Worm (Caenorhabditis elegans) whole organism, mixed stage, embryonic: ENCODE results near the gene agt-2.

Experiments used
- ceh-43 ChIP-seq: fragments of 200-800 bp; sonication (Bioruptor generic); optimal IDR thresholded peaks from 2 replicates; lab custom pipeline; 2018; ENCODE audit warnings: mild to moderate bottlenecking, missing genetic modification characterization, moderate library complexity, missing compliant biosample characterization
- elt-3 ChIP-seq: fragments of 150-350 bp; optimal IDR thresholded peaks from 2 replicates; lab custom pipeline; 2014; ENCODE audit warnings: missing biosample characterization, missing genetic modification characterization
- lin-13 ChIP-seq: fragments of 150-350 bp; optimal IDR thresholded peaks from 2 replicates; lab custom pipeline; 2014; ENCODE audit warnings: missing biosample characterization, missing genetic modification characterization
- lsy-2 ChIP-seq: fragments of 150-350 bp; optimal IDR thresholded peaks from 2 replicates; lab custom pipeline; 2014; ENCODE audit warnings: missing biosample characterization, missing genetic modification characterization
- mab-5 ChIP-seq: fragments of 150-350 bp; optimal IDR thresholded peaks from 2 replicates; lab custom pipeline; 2014; ENCODE audit warnings: missing biosample characterization, missing genetic modification characterization
- pha-4 ChIP-seq: fragments of 150-350 bp; optimal IDR thresholded peaks from 2 replicates; lab custom pipeline; 2018; ENCODE audit warnings: missing biosample characterization, missing genetic modification reagents, missing genetic modification characterization

DNA sequence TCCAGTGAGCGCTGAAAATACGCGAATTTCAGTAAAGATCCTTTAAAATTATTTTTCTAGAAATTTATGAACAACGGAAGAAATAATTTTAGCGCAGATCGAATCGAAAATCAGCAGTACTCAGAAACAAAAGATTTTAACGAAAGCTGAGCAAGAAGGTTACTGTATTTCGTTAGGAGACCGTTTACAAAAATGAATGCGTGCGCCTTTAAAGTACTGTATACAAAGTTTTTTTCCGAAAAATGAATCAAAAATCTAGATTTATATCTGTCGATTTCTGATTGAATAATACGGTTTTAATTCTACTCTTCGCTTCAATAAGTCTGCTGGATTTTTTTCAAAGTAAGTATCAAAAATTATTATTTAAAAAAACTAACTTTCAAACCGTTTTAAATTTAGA is 40.4 kb upstream of the agt-2 start, which contains the start of the genes EEED8.14 and EEED8.3:
- no peak for TF ChIP-seq lin-13 (tag; lab: Kevin White, UChicago)
- no peak for TF ChIP-seq mab-5 (tag; lab: Kevin White, UChicago)
- TF ChIP-seq ceh-43, result no peak
- no peak for TF ChIP-seq pha-4
- TF ChIP-seq lsy-2 (tag; lab: Kevin White, UChicago), result no peak
- TF ChIP-seq elt-3 (tag; lab: Kevin White, UChicago), result no peak
